Fruit fly (Drosophila melanogaster) Kc167 (cell line): ENCODE measurements around the gene CG15922.

Source experiments
- Sin3A ChIP-seq: fragments of >200 bp; optimal IDR thresholded peaks from 2 replicates; lab custom pipeline; 2018; ENCODE audit warnings: missing external identifiers
- h ChIP-seq: fragments of >200 bp; optimal IDR thresholded peaks from 3 replicates; lab custom pipeline; 2018; ENCODE audit warnings: missing external identifiers
- insv ChIP-seq: fragments of >200 bp; optimal IDR thresholded peaks from 3 replicates; lab custom pipeline; 2018; ENCODE audit warnings: missing external identifiers
- ttk ChIP-seq: sonication (Bioruptor generic); optimal IDR thresholded peaks from 2 replicates; lab custom pipeline; 2017; ENCODE audit warnings: missing external identifiers

DNA sequence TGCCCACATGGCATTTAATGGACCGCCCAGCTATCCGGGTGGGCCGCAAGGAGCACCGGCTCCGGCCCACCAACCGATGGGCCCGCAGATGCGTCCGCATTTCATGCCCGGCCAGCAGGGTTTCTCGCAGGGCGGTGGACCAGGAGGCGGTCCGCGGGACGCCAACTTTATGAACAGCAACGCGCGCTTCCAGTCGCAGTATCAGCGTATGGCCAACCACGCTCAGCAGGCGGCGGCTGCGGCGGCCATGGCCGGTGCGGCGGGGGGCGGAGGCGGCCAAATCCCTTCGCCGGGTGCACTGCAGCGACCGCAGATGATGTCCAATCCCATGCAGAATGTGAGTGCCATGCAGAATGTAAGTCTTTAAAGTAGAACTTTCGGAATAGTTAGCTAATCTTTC lies 48.1 kb upstream of the CG15922 start:
- TF ChIP-seq ttk (lab: Kevin White, UChicago) (no peak), Sin3A (lab: Kevin White, UChicago) (no peak), h (lab: Kevin White, UChicago) (no peak), insv (no peak)
